Worm (Caenorhabditis elegans): ENCODE measurements around the gene F46B3.16.

The F46B3.16 gene

ce11 chrV:20626043-20626761 is 8.2 kb upstream of the F46B3.16 start, which contains the start of the genes F46B3.9 and srz-18:
TSS of gene F46B3.9 (minus strand) at chrV:20626143.
TSS of gene srz-18 (plus strand) at chrV:20626711.
- TF ChIP-seq lsl-1 (GFP tag; optimal IDR thresholded peaks at IDR 0.05) (no peak), snpc-1.1 (tag; optimal IDR thresholded peaks at IDR 0.05; ENCODE audit: insufficient read depth) (no peak), F49E8.2 (tag; optimal IDR thresholded peaks at IDR 0.05; ENCODE audit: insufficient read depth) (no peak)

ce11 chrV:20631255-20631654 is 3.2 kb upstream of the F46B3.16 start, which contains the start of gene F46B3.14:
TSS of gene F46B3.14 (minus strand) at chrV:20631355.
- no peak for TF ChIP-seq nhr-179 (tag; optimal IDR thresholded peaks at IDR 0.05)
- no peak for TF ChIP-seq athp-1 (tag; optimal IDR thresholded peaks at IDR 0.05)
- no peak for TF ChIP-seq Y53G8AR.9 (GFP tag; conservative IDR thresholded peaks at IDR 0.05)
- TF ChIP-seq bed-2 (GFP tag; IDR thresholded peaks at IDR 0.05), result no peak
- TF ChIP-seq ztf-3 (GFP tag; optimal IDR thresholded peaks at IDR 0.05), result no peak
- TF ChIP-seq K11D2.4 (GFP tag; IDR thresholded peaks at IDR 0.05), result no peak
- no peak for TF ChIP-seq sdz-38 (tag; optimal IDR thresholded peaks at IDR 0.05)
- no peak for TF ChIP-seq egrh-3 (GFP tag; IDR thresholded peaks at IDR 0.05)
- no peak for TF ChIP-seq madf-8 (GFP tag; conservative IDR thresholded peaks at IDR 0.05)
- TF ChIP-seq Y95B8A.8 (GFP tag; IDR thresholded peaks at IDR 0.05), result no peak
- no peak for TF ChIP-seq madf-10 (tag; optimal IDR thresholded peaks at IDR 0.05)
- TF ChIP-seq egl-18 (GFP tag; IDR thresholded peaks at IDR 0.05), result no peak
- no peak for TF ChIP-seq B0035.1 (tag; optimal IDR thresholded peaks at IDR 0.05)
- no peak for TF ChIP-seq cebp-1 (GFP tag; IDR thresholded peaks at IDR 0.05)
- no peak for TF ChIP-seq cebp-1 (tag; optimal IDR thresholded peaks at IDR 0.05)
- TF ChIP-seq ceh-79 (tag; optimal IDR thresholded peaks at IDR 0.05), result no peak
- no peak for TF ChIP-seq F57C9.4 (tag; optimal IDR thresholded peaks at IDR 0.05)

- no peak for TF ChIP-seq B0336.3 (GFP tag; IDR thresholded peaks at IDR 0.05)
- TF ChIP-seq snpc-1.1 (tag; optimal IDR thresholded peaks at IDR 0.05; ENCODE audit: insufficient read depth), result no peak
- no peak for TF ChIP-seq nfya-1 (tag; optimal IDR thresholded peaks at IDR 0.05; ENCODE audit: borderline replicate concordance, insufficient read depth)
- TF ChIP-seq lir-1 (GFP tag; conservative IDR thresholded peaks at IDR 0.05), result no peak
- TF ChIP-seq hlh-12 (tag; optimal IDR thresholded peaks at IDR 0.05), result no peak
- TF ChIP-seq F10E7.11 (tag; optimal IDR thresholded peaks at IDR 0.05), result no peak
- TF ChIP-seq T07F8.4 (tag; optimal IDR thresholded peaks at IDR 0.05), result no peak
- no peak for TF ChIP-seq chd-7 (tag; optimal IDR thresholded peaks at IDR 0.05)
- TF ChIP-seq bed-2 (GFP tag; IDR thresholded peaks at IDR 0.05), result no peak
- TF ChIP-seq madf-10 (tag; optimal IDR thresholded peaks at IDR 0.05), result no peak
- no peak for TF ChIP-seq zfh-2 (GFP tag; conservative IDR thresholded peaks at IDR 0.05)
- no peak for TF ChIP-seq F23B12.7 (tag; optimal IDR thresholded peaks at IDR 0.05; ENCODE audit: insufficient read depth)
- no peak for TF ChIP-seq madf-8 (GFP tag; conservative IDR thresholded peaks at IDR 0.05)
- TF ChIP-seq lag-1 (GFP tag; IDR thresholded peaks at IDR 0.05), result no peak
- no peak for TF ChIP-seq rec-8 (tag; optimal IDR thresholded peaks at IDR 0.05)
- no peak for TF ChIP-seq mes-4 (tag; optimal IDR thresholded peaks at IDR 0.05)
Observed at ce11 chrV:20633619-20634018, 811 bp upstream of the F46B3.16 start, which contains the start of gene F46B3.15. TSS of gene F46B3.15 (minus strand) at chrV:20633719.

- TF ChIP-seq F52B5.7 (tag; optimal IDR thresholded peaks at IDR 0.05) (no peak), ztf-28 (GFP tag; IDR thresholded peaks at IDR 0.05) (no peak), K12H6.12 (tag; optimal IDR thresholded peaks at IDR 0.05) (no peak), lin-54 (GFP tag; optimal IDR thresholded peaks at IDR 0.05) (no peak), pbrm-1 (GFP tag; IDR thresholded peaks at IDR 0.05) (no peak), nfyb-1 (GFP tag; IDR thresholded peaks at IDR 0.05) (no peak), xnd-1 (tag; optimal IDR thresholded peaks at IDR 0.05) (no peak), snpc-3.4 (tag; optimal IDR thresholded peaks at IDR 0.05) (no peak), atf-7 (tag; optimal IDR thresholded peaks at IDR 0.05) (no peak), mcd-1 (GFP tag; IDR thresholded peaks at IDR 0.05) (no peak), athp-1 (tag; optimal IDR thresholded peaks at IDR 0.05) (no peak), hsf-1 (GFP tag; IDR thresholded peaks at IDR 0.05) (no peak), ceh-91 (GFP tag; IDR thresholded peaks at IDR 0.05) (no peak)
Observed at ce11 chrV:20636855-20637254, 2.4 kb downstream of the F46B3.16 start, which contains the start of gene ttr-13. TSS of gene ttr-13 (minus strand) at chrV:20636955.
